Worm (Caenorhabditis elegans) whole organism, midembryonic: Measurements from ENCODE around the gene T04C12.7.

Experiments used
- cog-1 ChIP-seq: sonication (generic microtip); optimal IDR thresholded peaks from 2 replicates; lab custom pipeline; 2016; ENCODE audit warnings: missing genetic modification characterization, missing compliant biosample characterization
- flt-1 ChIP-seq: fragments of 200-800 bp; sonication (Bioruptor generic); IDR thresholded peaks from 2 replicates; pipeline ENCODE4 v1.3.6; 2022; ENCODE audit warnings: missing genetic modification characterization, missing compliant biosample characterization
- klf-2 ChIP-seq: fragments of 200-800 bp; sonication (Bioruptor generic); conservative IDR thresholded peaks from 2 replicates; pipeline ENCODE4 v1.3.6; 2022; ENCODE audit warnings: missing genetic modification reagents, missing genetic modification characterization, missing compliant biosample characterization
- med-1 ChIP-seq: sonication (generic microtip); optimal IDR thresholded peaks from 2 replicates; lab custom pipeline; 2017; ENCODE audit warnings: missing genetic modification characterization, mild to moderate bottlenecking, missing compliant biosample characterization, antibody characterized with exemption, missing genetic modification reagents; ENCODE audit not compliant: insufficient read depth
- tab-1 ChIP-seq: fragments of 200-800 bp; sonication (Bioruptor generic); IDR thresholded peaks from 2 replicates; pipeline ENCODE4 v1.3.6; 2022; ENCODE audit warnings: missing genetic modification characterization, missing compliant biosample characterization
- ztf-23 ChIP-seq: fragments of 200-800 bp; sonication (Bioruptor generic); IDR thresholded peaks from 2 replicates; pipeline ENCODE4 v1.3.6; 2022; ENCODE audit warnings: missing genetic modification reagents, missing genetic modification characterization, missing compliant biosample characterization
- ztf-29 ChIP-seq: fragments of 200-800 bp; sonication (Bioruptor generic); IDR thresholded peaks from 2 replicates; pipeline ENCODE4 v1.3.6; 2022; ENCODE audit warnings: missing genetic modification reagents, missing genetic modification characterization, missing compliant biosample characterization

DNA sequence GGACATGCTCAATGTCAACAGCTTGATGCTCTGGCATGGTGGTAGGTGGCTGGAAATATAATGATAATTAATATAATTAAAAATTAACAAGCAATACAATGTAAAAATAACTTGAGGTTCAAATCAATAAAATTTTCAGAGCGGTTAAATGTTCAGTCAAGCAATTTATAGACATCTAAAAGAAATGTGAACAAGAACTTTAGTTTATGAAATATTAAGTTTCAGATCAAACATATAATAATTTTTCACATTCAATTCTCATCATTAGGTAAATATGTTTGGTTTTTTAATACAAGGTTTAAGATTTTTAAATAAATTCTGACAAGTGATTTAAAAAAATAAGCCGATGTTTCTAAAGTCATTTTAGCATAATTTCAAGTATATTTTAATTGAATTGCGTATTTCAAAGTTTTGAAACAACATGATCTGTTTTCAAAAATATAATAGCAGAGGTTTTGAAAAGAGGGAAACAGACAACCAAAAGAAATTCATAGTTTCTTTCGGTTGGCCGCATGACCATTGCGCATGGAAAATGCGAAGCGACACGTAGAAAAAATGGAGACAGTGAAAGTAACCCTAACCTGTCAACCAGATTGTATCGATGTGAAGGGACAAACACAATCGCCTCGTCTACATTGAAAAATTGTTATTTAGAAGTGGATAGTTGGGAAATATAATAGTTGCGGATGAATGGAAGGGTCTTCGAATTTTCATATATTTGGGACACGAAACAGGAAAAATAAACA, 6.5 kb downstream of the T04C12.7 start, which contains the start of gene T04C12.11:
- TF ChIP-seq cog-1 (tag; lab: Kevin White, UChicago) (no peak), klf-2 (GFP tag; lab: Robert Waterston, UW) (no peak), ztf-23 (GFP tag; lab: Robert Waterston, UW) (no peak), med-1 (GFP tag; lab: Kevin White, UChicago) (no peak), ztf-29 (GFP tag; lab: Robert Waterston, UW) (no peak), tab-1 (GFP tag; lab: Robert Waterston, UW) (no peak), flt-1 (GFP tag; lab: Robert Waterston, UW) (no peak)
